Fruit fly (Drosophila melanogaster): Measurements from ENCODE around the gene mRpL28.

- no peak for TF ChIP-seq woc (GFP tag; optimal IDR thresholded peaks at IDR 0.05)
- TF ChIP-seq Vsx2 (GFP tag; optimal IDR thresholded peaks at IDR 0.05; ENCODE audit: partially characterized antibody) = no peak
- TF ChIP-seq HLH106 (tag; optimal IDR thresholded peaks at IDR 0.05) = peak; percentile 79
- TF ChIP-seq Myc (optimal IDR thresholded peaks at IDR 0.05) = no peak
- no peak for TF ChIP-seq lola (GFP tag; optimal IDR thresholded peaks at IDR 0.05)
- no peak for TF ChIP-seq Hr83 (GFP tag; optimal IDR thresholded peaks at IDR 0.05; ENCODE audit: poor library complexity, severe bottlenecking)
- no peak for TF ChIP-seq Dif (GFP tag; optimal IDR thresholded peaks at IDR 0.05; ENCODE audit: partially characterized antibody)
- peak; percentile 27 for TF ChIP-seq CG9705 (GFP tag; optimal IDR thresholded peaks at IDR 0.05)
- no peak for TF ChIP-seq N (GFP tag; optimal IDR thresholded peaks at IDR 0.05)
- peak; percentile 73 for TF ChIP-seq fru (GFP tag; optimal IDR thresholded peaks at IDR 0.05)
- no peak for TF ChIP-seq Hr78 (GFP tag; optimal IDR thresholded peaks at IDR 0.05)
- peak; percentile 81 for TF ChIP-seq rgr (GFP tag; optimal IDR thresholded peaks at IDR 0.05)
- TF ChIP-seq Abd-B (GFP tag; optimal IDR thresholded peaks at IDR 0.05) = no peak
Observed at dm6 chr2L:4999389-5000032, 25.7 kb downstream of the mRpL28 start.
